Fruit fly (Drosophila melanogaster): ENCODE results near the gene Rad9.
A peak's percentile ranks its signal among the peaks of the same experiment; 100 is the strongest.

DNA sequence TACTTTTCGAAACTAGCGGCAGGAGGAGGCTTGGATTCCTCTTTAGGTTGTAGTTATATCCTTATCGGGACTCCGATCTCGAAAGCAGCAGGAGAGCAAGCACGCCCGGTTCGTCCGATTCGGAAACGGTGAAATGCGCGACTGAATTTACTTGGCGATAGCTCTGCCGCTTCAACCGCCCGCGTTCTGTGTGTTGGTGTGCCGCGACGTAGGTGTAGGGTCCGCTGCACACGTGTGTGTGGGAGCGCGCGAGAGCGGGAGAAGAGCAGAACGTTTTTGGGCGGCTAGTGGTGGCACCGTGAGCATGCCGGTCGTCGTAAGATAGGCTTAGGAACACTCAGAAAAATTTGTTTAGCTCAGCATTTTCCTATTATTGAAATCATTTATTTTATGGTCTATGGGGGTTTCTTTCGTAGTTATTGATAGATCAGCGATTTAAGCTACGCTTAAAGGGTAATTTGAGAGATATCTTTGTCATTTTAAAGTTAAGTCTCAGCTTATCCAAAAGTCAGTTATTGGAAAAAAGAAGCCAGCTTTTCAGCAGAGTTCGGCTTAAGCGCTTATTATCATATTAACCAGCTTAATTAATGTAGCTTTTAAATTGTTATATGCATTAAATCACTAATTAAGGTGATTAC lies 31.9 kb downstream of the Rad9 start:
- TF ChIP-seq Mnt (GFP tag; optimal IDR thresholded peaks at IDR 0.05) (peak; percentile 86), CG1620 (GFP tag; optimal IDR thresholded peaks at IDR 0.05) (peak; percentile 48), kay (GFP tag; ENCODE audit: borderline replicate concordance) (no peak), toe (GFP tag; optimal IDR thresholded peaks at IDR 0.05) (no peak), Crg-1 (GFP tag; optimal IDR thresholded peaks at IDR 0.05) (peak; percentile 30), CG14711 (tag; optimal IDR thresholded peaks at IDR 0.05) (no peak), CG7045 (GFP tag; optimal IDR thresholded peaks at IDR 0.05) (no peak)

Data from whole organism, adult.